Fruit fly (Drosophila melanogaster): ENCODE results near the gene eIF4E4.
A peak's percentile ranks its signal among the peaks of the same experiment; 100 is the strongest.

The eIF4E4 gene

dm6 chr3L:6706723-6707591 lies 41.5 kb upstream of the eIF4E4 start:
- TF ChIP-seq phol (tag; optimal IDR thresholded peaks at IDR 0.05), result peak; percentile 33
- no peak for TF ChIP-seq Poxn (GFP tag; IDR thresholded peaks at IDR 0.05)
- peak; percentile 7 for TF ChIP-seq Hsf (GFP tag; optimal IDR thresholded peaks at IDR 0.05)
- TF ChIP-seq CG7928 (GFP tag; optimal IDR thresholded peaks at IDR 0.05), result no peak
- TF ChIP-seq CG13424 (tag; optimal IDR thresholded peaks at IDR 0.05), result peak; percentile 51
- TF ChIP-seq al (GFP tag; IDR thresholded peaks at IDR 0.05), result 0 out of 2 replicates have a peak, but pooled peaks have one; percentile 20
- no peak for TF ChIP-seq CG4282 (GFP tag; optimal IDR thresholded peaks at IDR 0.05)
- TF ChIP-seq CG9932 (GFP tag; IDR thresholded peaks at IDR 0.05), result peak; percentile 52; the same call in 1 of the 2 replicates
- no peak for TF ChIP-seq HLH54F (GFP tag; optimal IDR thresholded peaks at IDR 0.05)
- TF ChIP-seq lilli (GFP tag; optimal IDR thresholded peaks at IDR 0.05), result peak; percentile 13
- peak; percentile 30 for TF ChIP-seq NfI (GFP tag; optimal IDR thresholded peaks at IDR 0.05)
- peak; percentile 4 for TF ChIP-seq Sox100B (GFP tag; optimal IDR thresholded peaks at IDR 0.05)
- TF ChIP-seq Hr51 (GFP tag; optimal IDR thresholded peaks at IDR 0.05), result peak in 1 of 2 experiments; percentile 43
- TF ChIP-seq CG3281 (GFP tag; optimal IDR thresholded peaks at IDR 0.05), result no peak
- no peak for TF ChIP-seq CG10565 (GFP tag; optimal IDR thresholded peaks at IDR 0.05)
- TF ChIP-seq abd-A (tag; optimal IDR thresholded peaks at IDR 0.05), result peak; percentile 0
- TF ChIP-seq CG6175 (GFP tag; IDR thresholded peaks at IDR 0.05), result no peak
- no peak for TF ChIP-seq mam (GFP tag; optimal IDR thresholded peaks at IDR 0.05)
- TF ChIP-seq zen2 (GFP tag; IDR thresholded peaks at IDR 0.05; ENCODE audit: partially characterized antibody), result no peak
- TF ChIP-seq CG10543 (GFP tag; optimal IDR thresholded peaks at IDR 0.05), result peak; percentile 74
- peak; percentile 18 for TF ChIP-seq CG30403 (GFP tag; optimal IDR thresholded peaks at IDR 0.05)
- TF ChIP-seq CG15269 (tag; optimal IDR thresholded peaks at IDR 0.05), result peak; percentile 35
- peak; percentile 35 for TF ChIP-seq CoRest (tag; optimal IDR thresholded peaks at IDR 0.05)
- peak; percentile 34; the same call in 1 of the 2 replicates for TF ChIP-seq ranshi (GFP tag; IDR thresholded peaks at IDR 0.05)
- TF ChIP-seq CG7987 (GFP tag; optimal IDR thresholded peaks at IDR 0.05), result no peak
- no peak for TF ChIP-seq BtbVII (GFP tag; optimal IDR thresholded peaks at IDR 0.05)
- TF ChIP-seq eve (GFP tag; optimal IDR thresholded peaks at IDR 0.05), result peak in 1 of 2 experiments; percentile 15
- TF ChIP-seq crol (GFP tag; IDR thresholded peaks at IDR 0.05), result 0 out of 2 replicates have a peak, but pooled peaks have one; percentile 19
- peak; percentile 55; the same call in 1 of the 3 replicates for TF ChIP-seq dysf (GFP tag; IDR thresholded peaks at IDR 0.05)
- TF ChIP-seq CG11504 (tag; optimal IDR thresholded peaks at IDR 0.05), result peak; percentile 51
- TF ChIP-seq chinmo (GFP tag; IDR thresholded peaks at IDR 0.05; ENCODE audit: partially characterized antibody), result 0 out of 4 replicates have a peak, but pooled peaks have one; percentile 42
- no peak for TF ChIP-seq ara (GFP tag; IDR thresholded peaks at IDR 0.05)
- TF ChIP-seq ftz-f1 (GFP tag; optimal IDR thresholded peaks at IDR 0.05), result peak; percentile 81
- no peak for TF ChIP-seq zfh2 (GFP tag; optimal IDR thresholded peaks at IDR 0.05)
- 0 out of 2 replicates have a peak, but pooled peaks have one; percentile 12 for TF ChIP-seq CG32532 (GFP tag; IDR thresholded peaks at IDR 0.05)
- peak; percentile 8 for TF ChIP-seq pho (GFP tag; optimal IDR thresholded peaks at IDR 0.05)
- no peak for TF ChIP-seq ken (GFP tag; IDR thresholded peaks at IDR 0.05)
- no peak for TF ChIP-seq CG11560 (tag; IDR thresholded peaks at IDR 0.05)
- peak; percentile 36; the same call in 1 of the 2 replicates for TF ChIP-seq CG6689 (GFP tag; IDR thresholded peaks at IDR 0.05)
- TF ChIP-seq otp (GFP tag; IDR thresholded peaks at IDR 0.05), result no peak
- no peak for TF ChIP-seq Doc2 (GFP tag; IDR thresholded peaks at IDR 0.05)
- TF ChIP-seq Max (GFP tag; optimal IDR thresholded peaks at IDR 0.05), result no peak
- no peak for TF ChIP-seq CG30431 (GFP tag; optimal IDR thresholded peaks at IDR 0.05)
- peak; percentile 48 for TF ChIP-seq CG2678 (tag; optimal IDR thresholded peaks at IDR 0.05)
- TF ChIP-seq row (GFP tag; IDR thresholded peaks at IDR 0.05), result peak; percentile 39; the same call in 2 of the 3 replicates
- TF ChIP-seq CG13624 (GFP tag; optimal IDR thresholded peaks at IDR 0.05), result no peak
- peak; percentile 48 for TF ChIP-seq gem (tag; optimal IDR thresholded peaks at IDR 0.05)
- TF ChIP-seq CG1233 (GFP tag; optimal IDR thresholded peaks at IDR 0.05), result no peak

All from whole organism, embryonic.